Worm (Caenorhabditis elegans): Measurements from ENCODE around the gene ergi-3.

The ergi-3 gene

ce11 chrX:15610527-15611091, 5.9 kb downstream of the ergi-3 start (continued):
- TF ChIP-seq nhr-76 (tag; optimal IDR thresholded peaks at IDR 0.05) (no peak), dpl-1 (GFP tag; optimal IDR thresholded peaks at IDR 0.05) (peak in 1 of 3 experiments; percentile 7), pqm-1 (tag; optimal IDR thresholded peaks at IDR 0.05) (peak; percentile 84), mep-1 (tag; optimal IDR thresholded peaks at IDR 0.05) (peak; percentile 45), nhr-90 (tag; optimal IDR thresholded peaks at IDR 0.05; ENCODE audit: poor library complexity) (peak; percentile 71), hlh-4 (tag; optimal IDR thresholded peaks at IDR 0.05) (no peak), sptf-1 (tag; optimal IDR thresholded peaks at IDR 0.05) (no peak), ces-1 (GFP tag; optimal IDR thresholded peaks at IDR 0.05) (no peak), C34B4.2 (tag; optimal IDR thresholded peaks at IDR 0.05) (no peak), zip-4 (GFP tag; optimal IDR thresholded peaks at IDR 0.05) (peak; percentile 76), egl-13 (tag; optimal IDR thresholded peaks at IDR 0.05) (no peak), efl-1 (optimal IDR thresholded peaks at IDR 0.05) (peak in 1 of 2 experiments; percentile 16), efl-1 (GFP tag; optimal IDR thresholded peaks at IDR 0.05 in 1 of 2) (peak in 1 of 2 experiments; percentile 67), nhr-237 (tag; optimal IDR thresholded peaks at IDR 0.05) (no peak), skn-1 (tag; optimal IDR thresholded peaks at IDR 0.05) (peak; percentile 63), nhr-12 (tag; optimal IDR thresholded peaks at IDR 0.05) (no peak), nhr-84 (tag; optimal IDR thresholded peaks at IDR 0.05) (no peak), tbx-2 (tag; optimal IDR thresholded peaks at IDR 0.05) (no peak), nhr-11 (tag; optimal IDR thresholded peaks at IDR 0.05) (no peak), isw-1 (GFP tag; IDR thresholded peaks at IDR 0.05) (no peak), nhr-20 (tag; optimal IDR thresholded peaks at IDR 0.05) (peak; percentile 76), irx-1 (tag; optimal IDR thresholded peaks at IDR 0.05) (no peak), tlp-1 (tag; optimal IDR thresholded peaks at IDR 0.05) (no peak), hlh-17 (GFP tag; optimal IDR thresholded peaks at IDR 0.05; ENCODE audit: borderline replicate concordance) (no peak), mab-9 (GFP tag; IDR thresholded peaks at IDR 0.05) (peak; percentile 35; the same call in 1 of the 2 replicates), snu-23 (GFP tag; optimal IDR thresholded peaks at IDR 0.05) (peak; percentile 55), unc-62 (GFP tag; optimal IDR thresholded peaks at IDR 0.05) (no peak), nhr-47 (tag; optimal IDR thresholded peaks at IDR 0.05) (peak; percentile 52), nhr-71 (tag; optimal IDR thresholded peaks at IDR 0.05) (peak; percentile 78), unc-130 (tag; optimal IDR thresholded peaks at IDR 0.05) (peak; percentile 15), ztf-4 (tag; optimal IDR thresholded peaks at IDR 0.05) (peak; percentile 44), aly-2 (tag; optimal IDR thresholded peaks at IDR 0.05) (peak; percentile 98), xbp-1 (tag; optimal IDR thresholded peaks at IDR 0.05) (no peak), lin-39 (tag; optimal IDR thresholded peaks at IDR 0.05) (no peak), alr-1 (tag; optimal IDR thresholded peaks at IDR 0.05; ENCODE audit: borderline replicate concordance) (no peak), jun-1 (tag; optimal IDR thresholded peaks at IDR 0.05) (peak; percentile 66), fos-1 (tag; optimal IDR thresholded peaks at IDR 0.05) (no peak), C04F5.9 (tag; optimal IDR thresholded peaks at IDR 0.05) (no peak), fkh-4 (tag; optimal IDR thresholded peaks at IDR 0.05; ENCODE audit: borderline replicate concordance) (no peak), nhr-85 (tag) (peak; percentile 18), lin-14 (GFP tag; optimal IDR thresholded peaks at IDR 0.05) (peak; percentile 60), unc-98 (GFP tag; IDR thresholded peaks at IDR 0.05) (no peak), nhr-28 (tag; optimal IDR thresholded peaks at IDR 0.05) (no peak), rnt-1 (tag; optimal IDR thresholded peaks at IDR 0.05) (no peak), lin-15B (tag; optimal IDR thresholded peaks at IDR 0.05) (no peak), ama-1 (optimal IDR thresholded peaks at IDR 0.05) (peak; percentile 42), ztf-11 (tag; optimal IDR thresholded peaks at IDR 0.05) (no peak), swsn-7 (tag; optimal IDR thresholded peaks at IDR 0.05) (no peak), snpc-4 (tag; optimal IDR thresholded peaks at IDR 0.05) (peak; percentile 37), Y116A8C.19 (tag; optimal IDR thresholded peaks at IDR 0.05; ENCODE audit: borderline replicate concordance) (no peak), dsc-1 (tag; optimal IDR thresholded peaks at IDR 0.05) (no peak), ceh-82 (tag; optimal IDR thresholded peaks at IDR 0.05) (no peak), ets-5 (GFP tag; IDR thresholded peaks at IDR 0.05) (no peak), grh-1 (GFP tag; IDR thresholded peaks at IDR 0.05) (0 out of 2 replicates have a peak, but pooled peaks have one; percentile 30)
